Worm (Caenorhabditis elegans) whole organism, L2 larva: ENCODE data around the gene mks-1.

Source experiments
- alr-1 ChIP-seq: fragments of 150-350 bp; optimal IDR thresholded peaks from 2 replicates; lab custom pipeline; 2014; ENCODE audit warnings: missing biosample characterization, missing genetic modification characterization
- ama-1 ChIP-seq: fragments of 150-350 bp; optimal IDR thresholded peaks from 2 replicates; lab custom pipeline; 2018; ENCODE audit warnings: inconsistent platforms
- elt-1 ChIP-seq: fragments of 150-350 bp; optimal IDR thresholded peaks from 2 replicates; lab custom pipeline; 2014; ENCODE audit warnings: missing biosample characterization, missing genetic modification characterization
- nhr-237 ChIP-seq: fragments of 150-350 bp; optimal IDR thresholded peaks from 2 replicates; lab custom pipeline; 2014; ENCODE audit warnings: missing biosample characterization, missing genetic modification characterization
- nhr-25 ChIP-seq: fragments of 150-350 bp; sonication (generic microtip); optimal IDR thresholded peaks from 3 replicates; lab custom pipeline; 2014; ENCODE audit warnings: missing biosample characterization, missing genetic modification characterization
- sem-4 ChIP-seq: fragments of 150-350 bp; optimal IDR thresholded peaks from 2 replicates; lab custom pipeline; 2014; ENCODE audit warnings: missing biosample characterization, missing genetic modification reagents, missing genetic modification characterization
- snpc-4 ChIP-seq: fragments of 150-350 bp; optimal IDR thresholded peaks from 2 replicates; lab custom pipeline; 2014; ENCODE audit warnings: missing biosample characterization, missing genetic modification characterization
- ztf-11 ChIP-seq: sonication (generic microtip); optimal IDR thresholded peaks from 2 replicates; lab custom pipeline; 2017; ENCODE audit warnings: missing biosample characterization, missing genetic modification characterization

DNA sequence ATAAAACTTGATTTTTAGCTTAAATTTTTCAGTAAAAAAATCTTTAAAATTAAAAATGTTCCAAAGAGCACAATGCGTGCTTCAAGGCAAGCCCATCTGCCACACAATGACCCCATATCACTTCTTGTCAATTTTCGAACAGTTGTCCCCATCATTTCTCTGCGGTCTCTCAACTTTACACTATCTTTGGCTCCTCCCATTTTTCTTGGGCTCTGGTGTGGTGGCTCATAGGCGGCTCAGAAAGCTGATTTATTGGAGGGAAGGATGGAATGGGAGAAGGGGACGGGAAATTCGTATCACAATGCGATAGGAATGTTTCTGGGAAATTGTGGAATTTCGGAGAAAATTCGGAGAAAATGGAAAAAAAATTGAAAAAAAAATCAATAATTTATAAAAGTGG is 14.5 kb downstream of the mks-1 start:
- TF ChIP-seq elt-1 (tag; lab: Kevin White, UChicago) (no peak), ztf-11 (tag; lab: Kevin White, UChicago) (no peak), sem-4 (tag; lab: Kevin White, UChicago) (no peak), nhr-237 (no peak), alr-1 (tag; lab: Kevin White, UChicago) (no peak), nhr-25 (tag; lab: Kevin White, UChicago) (no peak), ama-1 (lab: Kevin White, UChicago) (no peak), snpc-4 (tag; lab: Kevin White, UChicago) (no peak)
